Worm (Caenorhabditis elegans) whole organism, late embryonic: ENCODE results near the gene C10B5.1.

ENCODE experiments used
- ama-1 ChIP-seq: fragments of 150-350 bp; optimal IDR thresholded peaks from 2 replicates; lab custom pipeline; 2014
- ceh-31 ChIP-seq: sonication (generic microtip); optimal IDR thresholded peaks from 2 replicates; lab custom pipeline; 2016; ENCODE audit warnings: missing genetic modification characterization, missing compliant biosample characterization
- ceh-48 ChIP-seq: sonication (generic microtip); optimal IDR thresholded peaks from 2 replicates; lab custom pipeline; 2016; ENCODE audit warnings: missing genetic modification characterization, inconsistent platforms, missing compliant biosample characterization
- fkh-10 ChIP-seq: fragments of 150-350 bp; optimal IDR thresholded peaks from 2 replicates; lab custom pipeline; 2014; ENCODE audit warnings: missing biosample characterization, missing genetic modification reagents, missing genetic modification characterization
- hlh-8 ChIP-seq: sonication (generic microtip); optimal IDR thresholded peaks from 2 replicates; lab custom pipeline; 2016; ENCODE audit warnings: missing genotype, missing genetic modification characterization, missing compliant biosample characterization
- lim-6 ChIP-seq: sonication (generic microtip); optimal IDR thresholded peaks from 2 replicates; lab custom pipeline; 2016; ENCODE audit warnings: missing genetic modification characterization, missing compliant biosample characterization
- odd-2 ChIP-seq: sonication (generic microtip); optimal IDR thresholded peaks from 2 replicates; lab custom pipeline; 2017; ENCODE audit warnings: antibody characterized with exemption, mild to moderate bottlenecking, missing genetic modification characterization, missing compliant biosample characterization
- pha-4 ChIP-seq: fragments of 150-350 bp; optimal IDR thresholded peaks from 2 replicates; lab custom pipeline; 2018; ENCODE audit warnings: missing biosample characterization, missing genetic modification reagents, missing genetic modification characterization
- rnt-1 ChIP-seq: sonication (generic microtip); optimal IDR thresholded peaks from 2 replicates; lab custom pipeline; 2016; ENCODE audit warnings: missing genetic modification characterization, missing compliant biosample characterization
- sox-4 ChIP-seq: sonication (generic microtip); optimal IDR thresholded peaks from 2 replicates; lab custom pipeline; 2017; ENCODE audit warnings: mild to moderate bottlenecking, missing genetic modification characterization, inconsistent platforms, missing compliant biosample characterization

ce11 chrV:8592691-8593307 is 11.7 kb downstream of the C10B5.1 start:
- TF ChIP-seq ceh-48 (tag; lab: Kevin White, UChicago) (no peak), pha-4 (no peak), ama-1 (lab: Kevin White, UChicago) (no peak), rnt-1 (no peak), fkh-10 (no peak), lim-6 (tag; lab: Kevin White, UChicago) (no peak), ceh-31 (no peak), sox-4 (tag; lab: Kevin White, UChicago) (no peak), odd-2 (tag; lab: Kevin White, UChicago) (no peak), hlh-8 (tag; lab: Kevin White, UChicago) (no peak)
